Fruit fly (Drosophila melanogaster) whole organism, wandering third instar larva: ENCODE results near the gene CG13386.

Experiments
- Abd-B ChIP-seq: fragments of >200 bp; optimal IDR thresholded peaks from 2 replicates; lab custom pipeline; 2017; ENCODE audit warnings: missing biosample characterization, missing genetic modification characterization
- CG32264 ChIP-seq: fragments of 200-800 bp; sonication (Bioruptor generic); optimal IDR thresholded peaks from 2 replicates; lab custom pipeline; 2016; ENCODE audit warnings: missing biosample characterization, missing genetic modification characterization
- CG9705 ChIP-seq: fragments of 200-800 bp; sonication (Bioruptor generic); optimal IDR thresholded peaks from 2 replicates; lab custom pipeline; 2018; ENCODE audit warnings: missing biosample characterization, mild to moderate bottlenecking, missing genetic modification characterization
- CrebA ChIP-seq: fragments of 200-800 bp; sonication (Bioruptor generic); optimal IDR thresholded peaks from 2 replicates; lab custom pipeline; 2016; ENCODE audit warnings: missing biosample characterization, mild to moderate bottlenecking, missing genetic modification characterization, borderline replicate concordance
- Dfd ChIP-seq: fragments of >200 bp; optimal IDR thresholded peaks from 2 replicates; lab custom pipeline; 2017; ENCODE audit warnings: missing biosample characterization, missing genetic modification characterization
- Dif ChIP-seq: fragments of 200-275, 200-300 bp; sonication (Bioruptor generic); optimal IDR thresholded peaks from 2 replicates; lab custom pipeline; 2018; ENCODE audit warnings: missing biosample characterization, missing genetic modification characterization; ENCODE audit not compliant: partially characterized antibody
- GATAd ChIP-seq: sonication (Bioruptor generic); optimal IDR thresholded peaks from 2 replicates; lab custom pipeline; 2016; ENCODE audit warnings: missing biosample characterization, missing genetic modification characterization
- HLH106 ChIP-seq: fragments of 200-800 bp; optimal IDR thresholded peaks from 3 replicates; lab custom pipeline; 2019; ENCODE audit warnings: missing biosample characterization, mild to moderate bottlenecking, missing genetic modification characterization, moderate library complexity
- Hnf4 ChIP-seq: fragments of 200-800 bp; sonication (Bioruptor generic); optimal IDR thresholded peaks from 2 replicates; lab custom pipeline; 2016; ENCODE audit warnings: missing biosample characterization, mild to moderate bottlenecking, missing genetic modification characterization
- Hr78 ChIP-seq: fragments of >200 bp; optimal IDR thresholded peaks from 2 replicates; lab custom pipeline; 2017; ENCODE audit warnings: missing biosample characterization, missing genetic modification characterization
- Hr83 ChIP-seq: fragments of 200-300 bp; sonication (Bioruptor generic); optimal IDR thresholded peaks from 2 replicates; lab custom pipeline; 2016; ENCODE audit warnings: missing biosample characterization, mild to moderate bottlenecking, missing genetic modification characterization, moderate library complexity; ENCODE audit not compliant: poor library complexity, severe bottlenecking
- Jra ChIP-seq: sonication (Bioruptor generic); optimal IDR thresholded peaks from 2 replicates; lab custom pipeline; 2016; ENCODE audit warnings: missing biosample characterization, missing genetic modification characterization
- Mio ChIP-seq: sonication (Bioruptor generic); optimal IDR thresholded peaks from 2 replicates; lab custom pipeline; 2016; ENCODE audit warnings: missing biosample characterization, missing genetic modification characterization
- N ChIP-seq: fragments of >200 bp; optimal IDR thresholded peaks from 2 replicates; lab custom pipeline; 2018; ENCODE audit warnings: missing biosample characterization, missing external identifiers, missing genetic modification characterization
- OdsH ChIP-seq: fragments of 200-800 bp; sonication (Bioruptor generic); optimal IDR thresholded peaks from 2 replicates; lab custom pipeline; 2016; ENCODE audit warnings: missing biosample characterization, mild to moderate bottlenecking, missing genetic modification characterization
- Rel ChIP-seq, 2 experiments: fragments of 200-800 bp; sonication (Bioruptor generic) in 1 of 2; optimal IDR thresholded peaks; 2 replicates in 1 of 2; 3 replicates in 1 of 2; lab custom pipeline; 2016 to 2019; ENCODE audit warnings: mild to moderate bottlenecking in 2 of 2, missing biosample characterization in 2 of 2, missing genetic modification characterization in 2 of 2, moderate library complexity in 1 of 2
- Sp1 ChIP-seq: fragments of 200-800 bp; sonication (Bioruptor generic); optimal IDR thresholded peaks from 3 replicates; lab custom pipeline; 2019; ENCODE audit warnings: missing biosample characterization, mild to moderate bottlenecking, missing genetic modification characterization, moderate library complexity
- Vsx2 ChIP-seq: fragments of 200-300, 225-300 bp; sonication (Bioruptor generic); optimal IDR thresholded peaks from 2 replicates; lab custom pipeline; 2018; ENCODE audit warnings: missing biosample characterization, missing genetic modification characterization; ENCODE audit not compliant: partially characterized antibody
- br ChIP-seq: fragments of 200-800 bp; sonication (Bioruptor generic); optimal IDR thresholded peaks from 2 replicates; lab custom pipeline; 2016; ENCODE audit warnings: missing biosample characterization, missing genetic modification characterization
- brk ChIP-seq: fragments of 200-800 bp; sonication (Bioruptor generic); optimal IDR thresholded peaks from 2 replicates; lab custom pipeline; 2016; ENCODE audit warnings: missing biosample characterization, mild to moderate bottlenecking, missing genetic modification characterization
- dl ChIP-seq, 2 experiments: fragments of 175-275, 200-275 bp in 1 of 2; fragments of 200-275 bp in 1 of 2; sonication (Bioruptor generic); optimal IDR thresholded peaks; lab custom pipeline; 2018; ENCODE audit warnings: mild to moderate bottlenecking in 2 of 2, missing biosample characterization in 2 of 2, missing genetic modification characterization in 2 of 2, moderate library complexity in 2 of 2; ENCODE audit not compliant: partially characterized antibody in 2 of 2, insufficient read depth in 1 of 2
- dmrt93B ChIP-seq: fragments of 200-800 bp; sonication (Bioruptor generic); optimal IDR thresholded peaks from 2 replicates; lab custom pipeline; 2018; ENCODE audit warnings: missing biosample characterization, mild to moderate bottlenecking, missing genetic modification characterization
- dsf ChIP-seq: sonication (Bioruptor generic); optimal IDR thresholded peaks from 2 replicates; lab custom pipeline; 2016; ENCODE audit warnings: missing biosample characterization, missing genetic modification characterization, borderline replicate concordance
- ey ChIP-seq: fragments of 200-800 bp; sonication (Bioruptor generic); optimal IDR thresholded peaks from 2 replicates; lab custom pipeline; 2016; ENCODE audit warnings: missing biosample characterization, missing genetic modification characterization
- foxo ChIP-seq, 2 experiments: fragments of 200-800 bp; sonication (Bioruptor generic); optimal IDR thresholded peaks; 2 replicates in 1 of 2; 3 replicates in 1 of 2; lab custom pipeline; 2016 to 2017; ENCODE audit warnings: missing biosample characterization in 2 of 2, missing genetic modification characterization in 2 of 2
- fru ChIP-seq: fragments of 200-800 bp; sonication (Bioruptor generic); optimal IDR thresholded peaks from 3 replicates; lab custom pipeline; 2016; ENCODE audit warnings: missing biosample characterization, mild to moderate bottlenecking, missing genetic modification characterization
- h ChIP-seq: fragments of 200-800 bp; sonication (Bioruptor generic); optimal IDR thresholded peaks from 3 replicates; lab custom pipeline; 2016; ENCODE audit warnings: missing biosample characterization, mild to moderate bottlenecking, missing genetic modification characterization
- lola ChIP-seq: fragments of >200 bp; optimal IDR thresholded peaks from 2 replicates; lab custom pipeline; 2017; ENCODE audit warnings: missing biosample characterization, missing genetic modification characterization
- pan ChIP-seq: fragments of >200 bp; optimal IDR thresholded peaks from 2 replicates; lab custom pipeline; 2017
- psq ChIP-seq: fragments of 200-800 bp; sonication (Bioruptor generic); optimal IDR thresholded peaks from 3 replicates; lab custom pipeline; 2017; ENCODE audit warnings: missing biosample characterization, mild to moderate bottlenecking, missing genetic modification characterization, moderate library complexity
- rgr ChIP-seq: fragments of 200-800 bp; sonication (Bioruptor generic); optimal IDR thresholded peaks from 3 replicates; lab custom pipeline; 2016; ENCODE audit warnings: missing biosample characterization, mild to moderate bottlenecking, missing genetic modification characterization
- sage ChIP-seq: fragments of 200-800 bp; sonication (Bioruptor generic); optimal IDR thresholded peaks from 2 replicates; lab custom pipeline; 2016; ENCODE audit warnings: missing biosample characterization, mild to moderate bottlenecking, missing genetic modification characterization
- sv ChIP-seq: fragments of 200-800 bp; sonication (Bioruptor generic); optimal IDR thresholded peaks from 3 replicates; lab custom pipeline; 2016; ENCODE audit warnings: missing biosample characterization, missing genetic modification characterization
- tai ChIP-seq: sonication (Bioruptor generic); optimal IDR thresholded peaks from 2 replicates; lab custom pipeline; 2016; ENCODE audit warnings: missing biosample characterization, missing genetic modification characterization
- usp ChIP-seq: fragments of >200 bp; optimal IDR thresholded peaks from 2 replicates; lab custom pipeline; 2017; ENCODE audit warnings: missing biosample characterization, missing genetic modification characterization
- woc ChIP-seq: sonication (Bioruptor generic); optimal IDR thresholded peaks from 2 replicates; lab custom pipeline; 2016; ENCODE audit warnings: missing biosample characterization, mild to moderate bottlenecking, missing genetic modification characterization

Gene CG13386

dm6 chr2L:8384108-8384601, 14.7 kb upstream of the CG13386 start, which contains the start of the genes Dad1 and CG13384:
Dad1 (minus strand) TSS chr2L:8384137.
CG13384 (plus strand) TSS chr2L:8384455.
- TF ChIP-seq GATAd (GFP tag; lab: Kevin White, UChicago) (peak; percentile 65), rgr (GFP tag; lab: Kevin White, UChicago) (peak; percentile 93), fru (GFP tag; lab: Kevin White, UChicago) (peak; percentile 92), psq (GFP tag; lab: Kevin White, UChicago) (peak; percentile 93), woc (GFP tag; lab: Kevin White, UChicago) (peak; percentile 92), Mio (GFP tag; lab: Kevin White, UChicago) (peak; percentile 42), Hnf4 (GFP tag; lab: Kevin White, UChicago) (peak; percentile 85), foxo (GFP tag; optimal IDR thresholded peaks at IDR 0.05; lab: Kevin White, UChicago) (peak in 1 of 2 experiments; percentile 95), Dif (GFP tag; lab: Kevin White, UChicago) (no peak), Dfd (GFP tag; lab: Kevin White, UChicago) (no peak), pan (no peak), Sp1 (GFP tag; lab: Kevin White, UChicago) (peak; percentile 96), OdsH (GFP tag; lab: Kevin White, UChicago) (peak; percentile 94), Hr83 (GFP tag; lab: Kevin White, UChicago) (peak; percentile 28), CG32264 (GFP tag; lab: Kevin White, UChicago) (peak; percentile 32), CG9705 (GFP tag; lab: Kevin White, UChicago) (peak; percentile 90), CrebA (GFP tag; lab: Kevin White, UChicago) (no peak), tai (GFP tag; lab: Kevin White, UChicago) (peak; percentile 90), N (no peak), dmrt93B (GFP tag; lab: Kevin White, UChicago) (peak; percentile 90), brk (peak; percentile 94), br (GFP tag; lab: Kevin White, UChicago) (peak; percentile 82), h (peak; percentile 94), sv (GFP tag; lab: Kevin White, UChicago) (peak; percentile 88), usp (GFP tag; lab: Kevin White, UChicago) (no peak), dsf (peak; percentile 82), lola (GFP tag; lab: Kevin White, UChicago) (no peak), HLH106 (tag; lab: Kevin White, UChicago) (peak; percentile 97), Jra (peak; percentile 84), dl (GFP tag; optimal IDR thresholded peaks at IDR 0.05; lab: Kevin White, UChicago; ENCODE audit: insufficient read depth in 1 of 2, partially characterized antibody in 2 of 2) (no peak), Vsx2 (GFP tag; lab: Kevin White, UChicago) (no peak), sage (peak; percentile 83), Rel (GFP tag; optimal IDR thresholded peaks at IDR 0.05; lab: Kevin White, UChicago) (peak; percentile 70), Rel (tag; optimal IDR thresholded peaks at IDR 0.05; lab: Kevin White, UChicago) (peak; percentile 85), ey (GFP tag; lab: Kevin White, UChicago) (peak; percentile 82), Hr78 (GFP tag; lab: Kevin White, UChicago) (no peak)

DNA sequence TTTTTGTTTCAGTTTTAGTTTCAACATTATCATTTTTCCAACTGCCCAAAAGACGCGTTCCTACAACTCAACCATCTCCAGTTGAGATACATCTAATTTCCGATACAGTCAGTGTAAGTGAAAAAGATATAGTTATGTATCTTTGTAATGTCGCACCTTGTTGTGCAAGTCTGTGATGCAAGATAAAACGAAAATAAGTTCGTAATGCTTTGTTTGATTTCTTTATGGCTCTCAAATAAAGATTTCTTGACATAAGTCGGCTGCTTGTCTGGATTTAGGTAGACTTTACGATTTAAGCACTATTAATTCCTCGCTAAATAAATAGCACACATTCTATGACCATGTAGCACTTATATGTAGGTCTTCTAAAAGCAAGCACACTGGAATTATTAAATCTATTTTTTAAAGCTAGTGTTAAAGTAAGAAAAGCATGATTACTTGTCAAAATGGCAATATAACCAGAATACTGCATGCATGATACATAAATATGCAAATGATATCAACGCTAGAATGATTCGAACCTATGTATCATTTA, 13.8 kb upstream of the CG13386 start:
- no peak for TF ChIP-seq CG32264 (GFP tag; lab: Kevin White, UChicago)
- no peak for TF ChIP-seq ey (GFP tag; lab: Kevin White, UChicago)
- no peak for TF ChIP-seq Rel (GFP tag; optimal IDR thresholded peaks at IDR 0.05; lab: Kevin White, UChicago)
- no peak for TF ChIP-seq Rel (tag; optimal IDR thresholded peaks at IDR 0.05; lab: Kevin White, UChicago)

DNA sequence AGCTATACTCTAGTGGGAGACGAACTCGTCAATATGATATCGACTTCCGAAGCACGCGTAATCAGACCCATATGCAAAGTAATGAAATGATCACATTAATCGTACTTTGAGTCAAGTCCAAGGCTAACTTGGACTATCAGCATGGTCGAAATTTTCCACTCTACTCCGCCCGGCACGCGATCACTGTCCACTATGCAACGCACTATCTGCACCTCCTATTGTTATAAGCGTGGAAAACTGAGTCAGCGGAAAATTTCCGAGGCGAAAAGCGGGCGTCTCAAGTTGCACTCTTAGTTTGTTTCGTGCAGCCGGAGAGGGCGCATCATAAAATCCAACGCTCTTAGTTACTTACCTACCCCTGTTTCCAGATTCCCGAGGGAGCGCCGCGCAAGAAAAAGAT, 13.0 kb upstream of the CG13386 start:
- no peak for TF ChIP-seq brk
- TF ChIP-seq ey (GFP tag; lab: Kevin White, UChicago) = no peak
- TF ChIP-seq Abd-B = no peak
- no peak for TF ChIP-seq usp (GFP tag; lab: Kevin White, UChicago)
- TF ChIP-seq h = no peak
- TF ChIP-seq Sp1 (GFP tag; lab: Kevin White, UChicago) = no peak
- no peak for TF ChIP-seq CG9705 (GFP tag; lab: Kevin White, UChicago)
